Fruit fly (Drosophila melanogaster): ENCODE data around the gene CycY.

Gene CycY

DNA sequence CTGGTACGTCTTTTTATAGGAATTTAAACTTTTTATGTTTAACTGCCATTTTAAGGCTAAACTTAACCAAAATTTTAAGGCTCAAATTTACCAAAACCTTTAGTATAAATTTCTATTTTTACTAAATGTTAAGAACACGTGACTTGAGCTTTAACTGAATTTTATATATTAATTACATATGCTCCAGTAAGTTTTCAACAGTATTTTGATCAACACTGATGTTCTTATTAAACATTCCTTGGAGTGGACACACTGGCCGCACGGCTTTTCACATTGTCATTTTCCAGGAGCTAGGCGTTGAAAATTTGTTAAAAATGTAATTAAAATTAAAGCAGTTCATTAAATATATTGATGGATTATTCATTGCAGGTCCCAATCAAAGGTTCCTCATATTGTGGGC, 23.9 kb downstream of the CycY start, which contains the start of gene CG14932:
TSS of gene CG14932 (plus strand) at position 230 of the 400 bp plus-strand sequence.
- no peak for TF ChIP-seq noc (tag; optimal IDR thresholded peaks at IDR 0.05)

DNA sequence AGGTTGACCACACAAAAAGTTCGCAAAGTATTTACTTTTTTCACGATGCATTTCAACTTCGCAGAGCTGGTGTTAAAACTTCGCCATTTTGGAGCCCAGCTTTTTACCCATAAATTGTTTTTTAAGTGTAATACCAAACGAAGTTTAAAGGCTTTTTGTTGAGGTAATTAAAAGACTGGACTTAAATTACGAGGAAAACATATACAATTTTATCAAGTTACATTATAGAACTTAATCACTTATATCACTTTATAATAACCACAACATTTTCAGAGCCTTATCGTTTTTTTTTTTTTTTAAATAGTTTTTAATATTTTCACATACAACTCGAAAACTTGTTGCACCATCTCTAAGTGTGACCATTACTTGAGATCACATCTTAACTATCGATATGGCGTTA, 25.5 kb downstream of the CycY start, which contains the start of gene CG14931:
TSS of gene CG14931 (plus strand) at position 301 of the 400 bp plus-strand sequence.
- TF ChIP-seq noc (tag; optimal IDR thresholded peaks at IDR 0.05) = no peak

Measured in whole organism, larva.